Worm (Caenorhabditis elegans) whole organism, L1 larva: ENCODE data around the gene Y54G2A.7.

Experiments used
- C04F5.9 ChIP-seq: sonication (generic microtip); optimal IDR thresholded peaks from 2 replicates; lab custom pipeline; 2016; ENCODE audit warnings: missing genetic modification characterization, missing compliant biosample characterization
- F16B12.6 ChIP-seq: fragments of 150-350 bp; optimal IDR thresholded peaks from 2 replicates; lab custom pipeline; 2014; ENCODE audit warnings: missing biosample characterization, missing genetic modification characterization
- Y116A8C.19 ChIP-seq: sonication (generic microtip); optimal IDR thresholded peaks from 2 replicates; lab custom pipeline; 2016; ENCODE audit warnings: missing compliant biosample characterization, missing genetic modification characterization, borderline replicate concordance
- alr-1 ChIP-seq: fragments of 200-800 bp; sonication (Bioruptor generic); optimal IDR thresholded peaks from 2 replicates; lab custom pipeline; 2018; ENCODE audit warnings: borderline replicate concordance, mild to moderate bottlenecking, missing genetic modification characterization, missing compliant biosample characterization
- ceh-8 ChIP-seq: fragments of 200-800 bp; sonication (Bioruptor generic); optimal IDR thresholded peaks from 2 replicates; lab custom pipeline; 2018; ENCODE audit warnings: mild to moderate bottlenecking, missing genetic modification characterization, moderate library complexity, missing compliant biosample characterization
- ceh-90 ChIP-seq: sonication (generic microtip); optimal IDR thresholded peaks from 2 replicates; lab custom pipeline; 2016; ENCODE audit warnings: missing genetic modification characterization, missing compliant biosample characterization
- ces-1 ChIP-seq: fragments of 150-350 bp; optimal IDR thresholded peaks from 2 replicates; lab custom pipeline; 2014; ENCODE audit warnings: missing biosample characterization, missing genetic modification reagents, missing genetic modification characterization
- dpl-1 ChIP-seq, 3 experiments: fragments of 150-350 bp in 2 of 3; sonication (generic microtip) in 1 of 3; optimal IDR thresholded peaks; 2 replicates each; lab custom pipeline; 2014 to 2017; ENCODE audit warnings: missing biosample characterization in 3 of 3, missing genetic modification characterization in 3 of 3, missing genetic modification reagents in 3 of 3
- efl-1 ChIP-seq, 4 experiments: fragments of 150-350 bp; optimal IDR thresholded peaks in 3 of 4; peaks in 1 of 4; 1 replicate in 1 of 4; 2 replicates in 3 of 4; lab custom pipeline; 2014; ENCODE audit warnings: missing biosample characterization in 2 of 4, missing genetic modification characterization in 2 of 4, missing genetic modification reagents in 2 of 4
- fkh-8 ChIP-seq: sonication (generic microtip); optimal IDR thresholded peaks from 2 replicates; lab custom pipeline; 2016; ENCODE audit warnings: mild to moderate bottlenecking, missing genetic modification characterization, missing compliant biosample characterization
- grh-1 ChIP-seq: fragments of 200-800 bp; sonication (Bioruptor generic); IDR thresholded peaks from 2 replicates; pipeline ENCODE4 v1.3.6; 2022; ENCODE audit warnings: missing genetic modification reagents, missing genetic modification characterization, missing compliant biosample characterization
- hlh-17 ChIP-seq: fragments of 200-800 bp; sonication (Bioruptor generic); optimal IDR thresholded peaks from 2 replicates; lab custom pipeline; 2018; ENCODE audit warnings: missing genetic modification characterization, mild to moderate bottlenecking, missing compliant biosample characterization, moderate library complexity, borderline replicate concordance
- hlh-4 ChIP-seq: sonication (generic microtip); optimal IDR thresholded peaks from 2 replicates; lab custom pipeline; 2016; ENCODE audit warnings: mild to moderate bottlenecking, missing genetic modification characterization, missing compliant biosample characterization
- irx-1 ChIP-seq: sonication (generic microtip); optimal IDR thresholded peaks from 2 replicates; lab custom pipeline; 2016; ENCODE audit warnings: missing genetic modification characterization, missing compliant biosample characterization
- lin-39 ChIP-seq: fragments of 150-350 bp; optimal IDR thresholded peaks from 2 replicates; lab custom pipeline; 2014; ENCODE audit warnings: missing biosample characterization, missing genetic modification reagents, missing genetic modification characterization
- lsy-2 ChIP-seq, 2 experiments: fragments of 150-350 bp; optimal IDR thresholded peaks; 2 replicates each; lab custom pipeline; 2014; ENCODE audit warnings: missing biosample characterization in 2 of 2, missing genetic modification characterization in 2 of 2
- mdl-1 ChIP-seq, 2 experiments: fragments of 150-350 bp; optimal IDR thresholded peaks; 2 replicates each; lab custom pipeline; 2014 to 2017; ENCODE audit warnings: missing biosample characterization in 2 of 2, missing genetic modification characterization in 2 of 2, inconsistent platforms in 1 of 2
- mef-2 ChIP-seq: fragments of 150-350 bp; optimal IDR thresholded peaks from 2 replicates; lab custom pipeline; 2014; ENCODE audit warnings: missing biosample characterization, missing genetic modification characterization
- nhr-20 ChIP-seq: sonication (generic microtip); optimal IDR thresholded peaks from 2 replicates; lab custom pipeline; 2016; ENCODE audit warnings: mild to moderate bottlenecking, missing genetic modification characterization, missing compliant biosample characterization
- nhr-47 ChIP-seq: sonication (generic microtip); optimal IDR thresholded peaks from 2 replicates; lab custom pipeline; 2016; ENCODE audit warnings: mild to moderate bottlenecking, missing genetic modification characterization, moderate library complexity, missing compliant biosample characterization
- nhr-77 ChIP-seq: fragments of 150-350 bp; optimal IDR thresholded peaks from 2 replicates; lab custom pipeline; 2014; ENCODE audit warnings: missing biosample characterization, missing genetic modification characterization
- nhr-85 ChIP-seq: sonication (generic microtip); peaks from one replicate; lab custom pipeline; 2016; ENCODE audit warnings: missing genetic modification characterization, inconsistent platforms, missing compliant biosample characterization
- nhr-90 ChIP-seq: sonication (generic microtip); optimal IDR thresholded peaks from 2 replicates; lab custom pipeline; 2016; ENCODE audit warnings: mild to moderate bottlenecking, missing genetic modification characterization, missing compliant biosample characterization; ENCODE audit not compliant: poor library complexity
- pax-3 ChIP-seq: fragments of 200-800 bp; sonication (Bioruptor generic); optimal IDR thresholded peaks from 2 replicates; lab custom pipeline; 2018; ENCODE audit warnings: mild to moderate bottlenecking, missing genetic modification characterization, moderate library complexity, missing compliant biosample characterization
- skn-1 ChIP-seq: fragments of 150-350 bp; optimal IDR thresholded peaks from 2 replicates; lab custom pipeline; 2014; ENCODE audit warnings: missing biosample characterization, missing genetic modification characterization
- snpc-4 ChIP-seq: fragments of 150-350 bp; optimal IDR thresholded peaks from 2 replicates; lab custom pipeline; 2014; ENCODE audit warnings: missing biosample characterization, missing genetic modification characterization
- sox-4 ChIP-seq: sonication (generic microtip); optimal IDR thresholded peaks from 2 replicates; lab custom pipeline; 2016; ENCODE audit warnings: missing genetic modification characterization, missing compliant biosample characterization
- swsn-7 ChIP-seq: sonication (generic microtip); optimal IDR thresholded peaks from 2 replicates; lab custom pipeline; 2016; ENCODE audit warnings: missing genetic modification characterization, missing compliant biosample characterization
- tlp-1 ChIP-seq: fragments of 150-350 bp; optimal IDR thresholded peaks from 2 replicates; lab custom pipeline; 2014; ENCODE audit warnings: missing biosample characterization, missing genetic modification characterization
- unc-130 ChIP-seq: fragments of 150-350 bp; optimal IDR thresholded peaks from 2 replicates; lab custom pipeline; 2017; ENCODE audit warnings: missing biosample characterization, missing genetic modification characterization, inconsistent platforms
- vab-15 ChIP-seq: sonication (generic microtip); optimal IDR thresholded peaks from 2 replicates; lab custom pipeline; 2017; ENCODE audit warnings: missing genotype, mild to moderate bottlenecking, missing genetic modification characterization, missing compliant biosample characterization
- zip-4 ChIP-seq: fragments of 200-800 bp; sonication (Bioruptor generic); optimal IDR thresholded peaks from 2 replicates; lab custom pipeline; 2018; ENCODE audit warnings: mild to moderate bottlenecking, missing genetic modification characterization, moderate library complexity, missing compliant biosample characterization

The Y54G2A.7 gene

ce11 chrIV:2825460-2826103 is 12.8 kb upstream of the Y54G2A.7 start:
- peak; percentile 49 for TF ChIP-seq snpc-4 (tag; lab: Kevin White, UChicago)
- TF ChIP-seq nhr-85 (tag; lab: Kevin White, UChicago), result no peak

ce11 chrIV:2826335-2826734 is 12.1 kb upstream of the Y54G2A.7 start:
- TF ChIP-seq alr-1, result peak; percentile 85
- no peak for TF ChIP-seq Y116A8C.19 (tag; lab: Kevin White, UChicago)
- TF ChIP-seq, all 84 proteins: peak for 1

DNA sequence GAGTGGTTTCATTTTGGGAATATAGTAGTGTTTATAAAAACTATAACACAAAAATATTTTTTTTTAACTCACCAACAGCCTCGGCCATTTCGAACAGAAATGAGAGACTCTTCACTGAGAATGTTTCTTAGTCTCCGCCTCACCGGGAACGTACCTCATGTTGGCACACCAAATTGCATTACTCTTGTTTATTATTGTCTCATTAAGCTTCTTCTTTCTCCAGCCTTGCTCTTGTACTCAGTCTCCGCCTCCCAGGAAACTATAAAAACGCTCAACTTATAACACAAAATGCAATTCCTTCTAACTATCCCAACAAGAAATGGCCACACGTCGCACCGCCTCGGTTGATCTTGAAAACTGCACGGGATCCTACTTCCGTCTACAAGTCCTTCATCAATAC is 5.8 kb upstream of the Y54G2A.7 start, which contains the start of the genes Y54G2A.48 and pudl-1:
Gene Y54G2A.48 (minus strand): TSS at position 101 of the 400 bp plus-strand sequence.
Gene pudl-1 (plus strand): TSS at position 320 of the 400 bp plus-strand sequence.
- TF ChIP-seq fkh-8 (no peak), snpc-4 (tag; lab: Kevin White, UChicago) (no peak), C04F5.9 (no peak), hlh-4 (tag; lab: Kevin White, UChicago) (no peak), mdl-1 (tag; optimal IDR thresholded peaks at IDR 0.05; lab: Kevin White, UChicago) (no peak), tlp-1 (tag; lab: Kevin White, UChicago) (no peak)

- TF ChIP-seq ceh-90 (tag; lab: Kevin White, UChicago), result no peak
- TF ChIP-seq ces-1 (GFP tag; lab: Kevin White, UChicago), result no peak
Observed at ce11 chrIV:2834516-2834915, 3.9 kb upstream of the Y54G2A.7 start, which contains the start of gene pudl-2. TSS of gene pudl-2 (plus strand) at chrIV:2834816.

- TF ChIP-seq unc-130 (no peak), dpl-1 (GFP tag; optimal IDR thresholded peaks at IDR 0.05; lab: Kevin White, UChicago) (no peak), zip-4 (no peak), nhr-90 (no peak), vab-15 (tag; lab: Kevin White, UChicago) (no peak), nhr-77 (tag; lab: Kevin White, UChicago) (no peak), ceh-8 (GFP tag; lab: Kevin White, UChicago) (no peak), lsy-2 (tag; optimal IDR thresholded peaks at IDR 0.05; lab: Kevin White, UChicago) (no peak), grh-1 (GFP tag; lab: Robert Waterston, UW) (no peak), skn-1 (tag; lab: Kevin White, UChicago) (no peak), swsn-7 (tag; lab: Kevin White, UChicago) (no peak), hlh-17 (GFP tag; lab: Kevin White, UChicago) (no peak), nhr-20 (tag; lab: Kevin White, UChicago) (no peak), irx-1 (tag; lab: Kevin White, UChicago) (no peak), pax-3 (tag; lab: Kevin White, UChicago) (no peak), nhr-47 (no peak), lin-39 (tag; lab: Kevin White, UChicago) (no peak), mef-2 (no peak), mdl-1 (tag; optimal IDR thresholded peaks at IDR 0.05; lab: Kevin White, UChicago) (no peak)
Observed at ce11 chrIV:2835364-2835763, 3.0 kb upstream of the Y54G2A.7 start, which contains the start of gene clec-82. TSS of gene clec-82 (plus strand) at chrIV:2835664.

DNA sequence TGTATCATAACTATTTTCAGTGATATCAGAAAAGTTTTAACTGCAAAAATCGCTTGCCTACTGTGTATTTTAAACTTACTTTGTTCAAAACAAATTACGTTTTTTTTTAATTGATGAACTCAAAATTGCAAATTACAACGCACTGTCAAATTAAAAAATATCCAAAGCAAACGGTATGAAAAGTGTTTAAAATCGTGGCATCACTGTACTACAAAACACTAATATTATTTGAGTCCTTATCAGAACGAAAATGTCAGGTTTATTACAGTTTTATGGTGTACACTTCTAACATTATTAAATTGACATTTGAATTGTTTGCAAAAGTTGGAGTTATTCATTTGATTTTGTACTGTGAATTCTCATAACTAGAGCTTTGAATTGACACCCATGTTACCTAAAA is 2.9 kb downstream of the Y54G2A.7 start, which contains the start of gene clec-83:
Gene clec-83 (minus strand): TSS at position 213 of the 400 bp plus-strand sequence.
- TF ChIP-seq tlp-1 (tag; lab: Kevin White, UChicago), result no peak
- TF ChIP-seq F16B12.6, result no peak
- TF ChIP-seq efl-1 (optimal IDR thresholded peaks at IDR 0.05; lab: Kevin White, UChicago), result no peak
- TF ChIP-seq efl-1 (GFP tag; optimal IDR thresholded peaks at IDR 0.05 in 1 of 2; lab: Kevin White, UChicago), result peak in 1 of 2 experiments; percentile 8
- TF ChIP-seq sox-4, result no peak
